Fruit fly (Drosophila melanogaster) whole organism, larva: ENCODE data around the gene CG5541.

ENCODE experiments used
- noc ChIP-seq: fragments of 200-800 bp; sonication (Bioruptor generic); optimal IDR thresholded peaks from 3 replicates; lab custom pipeline; 2019; ENCODE audit warnings: missing biosample characterization, mild to moderate bottlenecking, missing genetic modification characterization, moderate library complexity

The CG5541 gene

dm6 chrX:15043700-15044225 lies at the start of gene CG5541:
Gene CG5541 (plus strand): TSS chrX:15044123.
- TF ChIP-seq noc (tag; lab: Kevin White, UChicago), result peak; percentile 63

DNA sequence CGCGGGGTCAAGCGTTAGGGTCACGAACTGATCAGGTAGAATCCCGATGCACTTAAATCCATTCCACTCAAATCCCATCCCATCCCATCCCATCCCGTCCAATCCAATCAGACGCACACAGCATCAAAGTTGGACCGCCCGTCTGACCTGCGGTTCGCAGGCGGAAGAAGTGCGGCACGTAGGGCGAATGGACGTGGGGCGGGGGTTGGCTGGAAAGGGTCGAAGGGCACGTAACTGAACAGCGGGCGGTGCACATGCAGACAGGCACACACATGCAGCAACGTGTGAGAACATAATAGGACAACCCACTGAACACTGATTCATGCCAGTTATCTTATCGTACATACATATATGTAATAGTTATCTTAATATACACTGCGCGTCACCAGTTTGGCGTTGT lies 24.5 kb upstream of the CG5541 start:
- no peak for TF ChIP-seq noc (tag; lab: Kevin White, UChicago)

dm6 chrX:15021021-15021477 lies 22.9 kb upstream of the CG5541 start:
- no peak for TF ChIP-seq noc (tag; lab: Kevin White, UChicago)

dm6 chrX:15022219-15022618 lies 21.7 kb upstream of the CG5541 start:
- peak; percentile 22 for TF ChIP-seq noc (tag; lab: Kevin White, UChicago)

- no peak for TF ChIP-seq noc (tag; lab: Kevin White, UChicago)
These were observed 20.5 kb upstream of the CG5541 start for dm6 chrX:15023395-15023794.

DNA sequence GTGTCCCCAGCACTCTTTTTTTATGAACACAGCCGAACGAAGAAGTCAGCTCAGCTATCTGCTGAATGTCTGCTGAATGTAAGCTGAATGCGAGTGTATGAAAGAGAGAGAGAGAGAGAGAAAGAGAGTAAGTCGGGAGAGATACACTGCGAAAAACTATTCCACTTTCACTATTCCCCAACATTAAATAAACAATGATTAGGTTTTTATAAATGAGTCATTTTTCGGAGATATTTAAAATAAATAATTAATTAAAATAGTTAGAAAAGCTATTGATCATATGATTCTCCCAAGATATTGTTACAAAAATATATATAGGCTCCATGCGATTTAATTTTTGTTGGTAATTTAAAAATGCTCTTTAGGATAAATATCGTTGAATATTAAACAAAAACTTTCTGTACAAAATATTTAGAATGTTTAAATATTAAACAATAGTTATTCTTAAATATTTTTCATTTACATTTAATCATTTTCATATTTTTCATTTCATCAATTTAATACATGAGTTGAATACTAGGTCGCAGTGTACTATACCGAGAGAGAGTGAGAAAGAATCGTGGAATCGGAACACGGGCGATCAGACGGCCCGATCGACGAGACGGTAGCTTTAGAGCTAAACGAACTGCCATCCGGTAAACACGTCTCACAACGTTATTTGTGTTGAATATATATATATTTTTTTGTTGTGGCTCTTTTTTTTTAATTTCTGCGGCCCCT lies 19.9 kb upstream of the CG5541 start, which contains the start of gene be:
Gene be, plus strand, starts transcription at position 611 of the 720 bp plus-strand sequence.
- peak; percentile 87 for TF ChIP-seq noc (tag; lab: Kevin White, UChicago)

dm6 chrX:15024728-15025127 lies 19.2 kb upstream of the CG5541 start:
- no peak for TF ChIP-seq noc (tag; lab: Kevin White, UChicago)

DNA sequence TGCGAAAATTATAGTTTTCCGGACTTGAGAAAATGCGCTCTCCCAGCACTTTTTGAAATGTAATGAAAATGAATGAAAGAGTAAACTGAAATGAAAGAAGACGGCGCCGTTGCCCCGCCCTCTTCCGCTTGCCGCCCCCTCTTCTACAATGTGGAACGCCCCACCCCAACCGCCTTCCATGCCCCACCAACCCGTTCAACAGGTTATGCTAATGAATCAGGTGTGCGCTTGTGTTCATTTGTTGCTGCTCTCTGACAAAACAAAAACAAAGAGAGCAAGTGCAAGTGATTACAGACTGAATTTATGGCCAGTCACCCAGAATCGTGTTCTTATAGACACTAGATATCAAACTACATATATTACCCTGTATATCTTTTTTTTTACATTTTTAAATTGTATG lies 18.2 kb upstream of the CG5541 start:
- TF ChIP-seq noc (tag; lab: Kevin White, UChicago), result no peak

- no peak for TF ChIP-seq noc (tag; lab: Kevin White, UChicago)
These were observed 17.0 kb upstream of the CG5541 start for dm6 chrX:15026897-15027296.

- TF ChIP-seq noc (tag; lab: Kevin White, UChicago), result no peak
These were observed 15.8 kb upstream of the CG5541 start for dm6 chrX:15028152-15028551.

DNA sequence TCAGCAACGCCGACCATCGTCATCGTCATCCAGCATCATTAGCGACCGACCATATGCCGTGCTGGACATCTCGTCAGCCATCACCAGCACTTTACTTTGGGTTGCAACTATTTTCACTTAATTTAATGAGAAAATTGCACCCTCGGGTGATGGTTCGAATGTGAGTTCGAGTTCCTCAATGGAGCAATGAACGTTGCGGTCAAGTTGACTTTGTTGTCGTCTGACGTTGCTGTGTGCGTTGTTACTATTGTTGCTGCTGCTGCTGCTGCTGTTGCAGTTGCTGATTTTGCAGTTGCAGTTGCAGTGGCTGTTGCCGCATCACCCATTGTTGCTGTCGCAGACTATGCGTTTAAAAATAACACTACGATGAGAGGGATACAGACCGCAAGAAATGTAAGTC lies 14.1 kb upstream of the CG5541 start:
- TF ChIP-seq noc (tag; lab: Kevin White, UChicago), result no peak

DNA sequence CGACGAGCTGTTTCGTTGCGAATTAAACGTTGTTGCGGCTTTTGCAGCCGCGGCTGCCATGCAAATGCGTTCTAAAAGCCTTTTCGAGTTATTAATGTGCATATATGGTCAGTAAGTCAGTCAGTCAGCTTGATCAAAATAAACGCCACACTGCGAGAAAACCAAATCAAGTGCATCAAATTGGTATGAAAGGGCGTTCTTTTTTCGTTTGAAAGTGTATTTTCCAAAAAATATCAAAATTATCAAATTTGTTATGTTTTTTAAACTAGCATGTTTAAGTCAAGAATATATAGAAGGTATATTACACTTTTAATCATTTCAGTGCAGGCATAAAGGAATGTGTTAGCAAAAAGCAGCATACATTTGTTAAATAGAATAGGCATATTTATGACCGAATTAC lies 1.4 kb upstream of the CG5541 start:
- TF ChIP-seq noc (tag; lab: Kevin White, UChicago), result no peak

DNA sequence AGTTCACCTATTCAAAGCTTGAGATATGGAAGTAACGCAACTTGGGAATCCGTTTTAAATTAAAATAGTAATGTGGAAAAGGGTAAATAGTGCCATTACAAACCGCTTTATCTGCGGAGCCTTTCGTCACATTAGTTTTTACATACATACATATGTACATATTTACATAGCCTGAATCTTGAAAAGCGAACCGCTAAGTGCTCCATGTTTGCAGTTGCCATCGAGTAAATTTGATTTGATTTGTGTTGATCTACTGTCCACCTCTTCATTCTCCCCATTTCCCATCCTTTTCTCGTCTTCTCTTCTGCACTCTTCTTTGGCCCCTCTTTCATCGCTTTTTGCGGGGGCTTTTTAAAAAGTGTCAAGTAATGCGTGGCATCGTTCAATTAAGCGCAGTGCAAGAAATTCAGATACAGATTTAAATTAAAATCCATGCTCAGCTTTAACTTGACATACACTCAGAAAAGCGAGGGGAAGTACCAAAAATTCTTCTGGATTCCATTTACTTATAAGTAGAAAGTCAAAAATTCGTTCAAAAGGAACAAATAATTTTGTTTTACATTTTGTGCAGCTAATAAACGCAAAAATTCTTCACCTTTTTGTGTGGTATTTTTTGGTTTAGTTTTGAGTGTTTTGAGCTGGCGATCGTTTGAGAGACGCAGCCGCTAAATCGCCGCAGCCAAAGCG lies 767 bp upstream of the CG5541 start:
- TF ChIP-seq noc (tag; lab: Kevin White, UChicago), result no peak

DNA sequence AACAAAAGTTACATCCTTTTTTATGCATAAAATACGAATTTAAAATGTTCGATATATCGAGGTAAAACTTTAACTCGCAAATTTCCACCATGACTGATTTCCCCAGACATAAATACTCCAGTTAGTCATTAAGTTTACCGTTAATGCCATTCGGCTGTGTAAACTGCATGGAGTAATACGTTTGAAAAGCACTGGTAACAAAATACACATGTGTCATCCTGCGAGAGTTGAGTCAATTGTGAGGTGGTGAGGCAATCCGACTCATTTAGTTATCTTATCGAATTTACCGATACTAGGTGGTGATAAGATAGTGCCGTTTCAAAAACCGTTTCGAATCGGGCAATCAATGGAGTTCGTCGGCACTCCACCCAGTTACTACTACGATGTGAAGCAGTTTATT lies 1.7 kb downstream of the CG5541 start:
- TF ChIP-seq noc (tag; lab: Kevin White, UChicago), result no peak

DNA sequence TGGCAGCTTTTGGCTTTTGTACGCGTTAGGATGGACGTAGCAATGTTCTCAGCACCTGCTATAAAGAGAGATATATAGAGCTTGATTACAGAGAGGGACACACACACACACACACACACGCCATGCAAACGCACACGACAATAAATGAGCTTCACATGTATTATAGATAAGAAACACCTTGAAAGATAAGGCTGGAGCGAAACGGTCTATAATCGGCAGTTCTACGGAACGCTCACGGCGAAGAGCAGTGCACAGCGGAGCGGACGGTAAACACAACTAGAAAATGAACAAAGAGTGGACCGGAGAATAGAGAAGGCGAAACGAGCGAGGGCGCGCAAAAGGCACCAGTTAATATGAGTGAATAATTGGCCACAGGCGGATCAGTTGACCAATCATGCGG lies 4.8 kb downstream of the CG5541 start:
- TF ChIP-seq noc (tag; lab: Kevin White, UChicago), result peak; percentile 48

DNA sequence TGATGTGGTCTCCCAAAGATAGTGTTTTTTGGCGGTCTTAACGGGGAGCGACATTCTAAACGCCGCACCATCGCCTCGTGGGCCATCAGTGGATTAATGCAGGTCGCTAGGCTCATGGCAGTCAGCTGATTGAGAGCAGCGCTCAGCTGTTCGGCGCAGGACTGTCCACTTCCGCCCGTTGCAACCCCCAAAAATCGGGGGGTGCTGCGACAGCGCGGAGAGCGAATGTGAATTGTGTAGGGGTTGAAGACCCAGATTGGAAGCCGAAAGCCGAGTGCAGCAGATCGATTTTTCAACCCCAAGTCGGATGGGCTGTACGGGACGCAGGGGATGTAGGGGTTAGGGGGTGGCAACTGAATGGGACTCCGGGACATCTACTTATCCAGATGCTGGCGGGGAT lies 18.7 kb downstream of the CG5541 start:
- no peak for TF ChIP-seq noc (tag; lab: Kevin White, UChicago)
